Worm (Caenorhabditis elegans): Measurements from ENCODE around the gene orc-1.

Gene orc-1

ce11 chrIII:10642781-10643180 lies at the start of gene orc-1, which contains the start of gene dhs-11 (continued):
- no peak for TF ChIP-seq ets-4 (GFP tag; optimal IDR thresholded peaks at IDR 0.05)
- TF ChIP-seq F37B4.10 (GFP tag; IDR thresholded peaks at IDR 0.05): no peak
- no peak for TF ChIP-seq tlf-1 (GFP tag; optimal IDR thresholded peaks at IDR 0.05)
- TF ChIP-seq lin-35 (GFP tag; optimal IDR thresholded peaks at IDR 0.05): peak in 2 of 3 experiments; percentile 20 to 48
- TF ChIP-seq B0035.1 (tag; optimal IDR thresholded peaks at IDR 0.05): no peak
- no peak for TF ChIP-seq nhr-27 (tag; optimal IDR thresholded peaks at IDR 0.05)
- TF ChIP-seq hlh-12 (tag; optimal IDR thresholded peaks at IDR 0.05): no peak
- TF ChIP-seq ceh-58 (GFP tag; IDR thresholded peaks at IDR 0.05): no peak
- no peak for TF ChIP-seq F39B2.1 (GFP tag; IDR thresholded peaks at IDR 0.05)
- TF ChIP-seq F22D6.2 (tag; optimal IDR thresholded peaks at IDR 0.05): no peak
- TF ChIP-seq Y67H2A.10 (GFP tag; conservative IDR thresholded peaks at IDR 0.05): no peak
- peak; percentile 66 for TF ChIP-seq F33H1.4 (GFP tag; IDR thresholded peaks at IDR 0.05)
- TF ChIP-seq madf-6 (GFP tag; IDR thresholded peaks at IDR 0.05): peak; percentile 84
- peak; percentile 34 for TF ChIP-seq him-1 (tag; optimal IDR thresholded peaks at IDR 0.05)
- 0 out of 2 replicates have a peak, but pooled peaks have one; percentile 44 for TF ChIP-seq aptf-2 (GFP tag; conservative IDR thresholded peaks at IDR 0.05)
- TF ChIP-seq rpc-1 (optimal IDR thresholded peaks at IDR 0.05): no peak
- TF ChIP-seq rpc-1 (tag; optimal IDR thresholded peaks at IDR 0.05): no peak
- peak; percentile 58; the same call in 1 of the 2 replicates for TF ChIP-seq madf-8 (GFP tag; conservative IDR thresholded peaks at IDR 0.05)
- TF ChIP-seq Y53G8AR.9 (GFP tag; conservative IDR thresholded peaks at IDR 0.05): no peak
- no peak for TF ChIP-seq C06A6.2 (GFP tag; conservative IDR thresholded peaks at IDR 0.05)
- no peak for TF ChIP-seq B0261.1 (tag; optimal IDR thresholded peaks at IDR 0.05)
- TF ChIP-seq sptf-2 (GFP tag; optimal IDR thresholded peaks at IDR 0.05): no peak
- no peak for TF ChIP-seq C17E4.6 (GFP tag; IDR thresholded peaks at IDR 0.05)
- no peak for TF ChIP-seq ztf-26 (tag; optimal IDR thresholded peaks at IDR 0.05)
- TF ChIP-seq ztf-18 (tag; optimal IDR thresholded peaks at IDR 0.05): no peak
- no peak for TF ChIP-seq repo-1 (tag; optimal IDR thresholded peaks at IDR 0.05)
- TF ChIP-seq egl-18 (GFP tag; IDR thresholded peaks at IDR 0.05): no peak
- no peak for TF ChIP-seq bed-2 (GFP tag; IDR thresholded peaks at IDR 0.05)
- no peak for TF ChIP-seq fkh-3 (tag; optimal IDR thresholded peaks at IDR 0.05)
- no peak for TF ChIP-seq unc-62 (GFP tag; optimal IDR thresholded peaks at IDR 0.05)
- 0 out of 2 replicates have a peak, but pooled peaks have one; percentile 41 for TF ChIP-seq mcd-1 (GFP tag; IDR thresholded peaks at IDR 0.05)
- TF ChIP-seq egrh-3 (GFP tag; IDR thresholded peaks at IDR 0.05): no peak
- no peak for TF ChIP-seq cebp-1 (GFP tag; IDR thresholded peaks at IDR 0.05)
- no peak for TF ChIP-seq cebp-1 (tag; optimal IDR thresholded peaks at IDR 0.05)
- TF ChIP-seq aptf-3 (GFP tag; IDR thresholded peaks at IDR 0.05): no peak
- TF ChIP-seq dpff-1 (tag; optimal IDR thresholded peaks at IDR 0.05): no peak
- no peak for TF ChIP-seq sdz-38 (tag; optimal IDR thresholded peaks at IDR 0.05)
- TF ChIP-seq lag-1 (GFP tag; IDR thresholded peaks at IDR 0.05): no peak
- TF ChIP-seq zim-3 (tag; optimal IDR thresholded peaks at IDR 0.05): no peak
- TF ChIP-seq pbrm-1 (GFP tag; IDR thresholded peaks at IDR 0.05): no peak
- TF ChIP-seq ceh-100 (GFP tag; IDR thresholded peaks at IDR 0.05): no peak
- TF ChIP-seq nfya-2 (GFP tag; IDR thresholded peaks at IDR 0.05): no peak
- no peak for TF ChIP-seq lir-1 (GFP tag; conservative IDR thresholded peaks at IDR 0.05)
- no peak for TF ChIP-seq nfyb-1 (GFP tag; IDR thresholded peaks at IDR 0.05)
- TF ChIP-seq athp-1 (tag; optimal IDR thresholded peaks at IDR 0.05): no peak
- TF ChIP-seq dpl-1 (GFP tag; optimal IDR thresholded peaks at IDR 0.05): peak; percentile 74
- no peak for TF ChIP-seq let-526 (GFP tag; IDR thresholded peaks at IDR 0.05)
- TF ChIP-seq ztf-28 (GFP tag; IDR thresholded peaks at IDR 0.05): no peak
- TF ChIP-seq tbp1 (GFP tag; optimal IDR thresholded peaks at IDR 0.05): peak; percentile 35
- TF ChIP-seq lsl-1 (GFP tag; optimal IDR thresholded peaks at IDR 0.05): peak; percentile 90
- TF ChIP-seq snpc-3.4 (tag; optimal IDR thresholded peaks at IDR 0.05): peak; percentile 42

All from whole organism, young adult.